Worm (Caenorhabditis elegans): ENCODE results near the gene sec-20.

ce11 chrIII:187829-188228 lies 4.1 kb upstream of the sec-20 start, which contains the start of gene mxl-2:
- TF ChIP-seq sptf-1 (tag; optimal IDR thresholded peaks at IDR 0.05) (no peak), unc-62 (GFP tag; optimal IDR thresholded peaks at IDR 0.05) (no peak), mdl-1 (tag; optimal IDR thresholded peaks at IDR 0.05) (no peak), aly-2 (tag; optimal IDR thresholded peaks at IDR 0.05) (no peak), lin-39 (tag; optimal IDR thresholded peaks at IDR 0.05) (no peak), ets-5 (GFP tag; IDR thresholded peaks at IDR 0.05) (no peak), lsy-2 (tag; optimal IDR thresholded peaks at IDR 0.05) (no peak), dsc-1 (tag; optimal IDR thresholded peaks at IDR 0.05) (no peak), elt-3 (tag; optimal IDR thresholded peaks at IDR 0.05) (no peak)
